Fruit fly (Drosophila melanogaster): ENCODE results near the gene CG4174.
A peak's percentile ranks its signal among the peaks of the same experiment; 100 is the strongest.

CG4174 gene

DNA sequence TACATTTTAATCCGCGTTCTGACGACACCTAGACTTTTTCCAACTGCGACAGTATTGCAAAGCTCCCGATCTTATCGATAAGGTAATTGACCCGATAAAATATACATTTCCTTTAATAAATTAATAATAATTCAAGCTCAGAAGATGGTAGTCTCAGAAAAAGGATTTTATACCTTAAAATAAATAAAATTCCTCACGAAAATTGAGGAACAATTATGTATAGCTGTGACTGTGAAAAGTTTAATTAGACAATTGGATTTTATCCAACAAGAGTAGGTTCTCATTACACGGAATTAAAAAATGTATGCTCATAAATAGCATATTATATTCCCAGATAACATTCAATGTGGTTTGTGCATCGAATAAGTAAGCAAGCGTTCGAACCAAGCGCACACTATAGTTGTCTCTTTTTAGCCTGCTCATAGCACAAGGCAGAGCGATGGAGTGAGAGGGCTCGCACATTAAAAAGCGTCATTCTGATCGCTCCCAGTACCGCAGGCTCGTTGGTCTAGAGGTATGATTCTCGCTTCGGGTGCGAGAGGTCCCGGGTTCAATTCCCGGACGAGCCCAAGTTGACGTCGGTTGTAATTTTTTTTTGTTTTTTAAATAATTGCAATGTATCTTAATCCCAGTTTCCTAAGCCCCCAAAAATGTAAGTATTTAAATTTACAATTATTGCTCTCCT lies at the start of gene CG4174, which contains the start of gene CG13380 (continued):
- no peak for TF ChIP-seq CG13894 (tag; optimal IDR thresholded peaks at IDR 0.05)
- no peak for TF ChIP-seq CG8478 (optimal IDR thresholded peaks at IDR 0.05)
- TF ChIP-seq cas (GFP tag; IDR thresholded peaks at IDR 0.05), result no peak
- TF ChIP-seq H2.0 (GFP tag; IDR thresholded peaks at IDR 0.05), result no peak
- no peak for TF ChIP-seq ems (GFP tag; optimal IDR thresholded peaks at IDR 0.05)
- no peak for TF ChIP-seq Hr78 (GFP tag; optimal IDR thresholded peaks at IDR 0.05)
- no peak for TF ChIP-seq Sox100B (GFP tag; optimal IDR thresholded peaks at IDR 0.05)
- no peak for TF ChIP-seq CG34376 (GFP tag; optimal IDR thresholded peaks at IDR 0.05)
- TF ChIP-seq onecut (GFP tag; IDR thresholded peaks at IDR 0.05), result no peak
- peak; percentile 92 for TF ChIP-seq CG42726 (GFP tag; IDR thresholded peaks at IDR 0.05; ENCODE audit: partially characterized antibody)
- TF ChIP-seq CG12942 (GFP tag; optimal IDR thresholded peaks at IDR 0.05), result no peak
- no peak for TF ChIP-seq CG3065 (GFP tag; optimal IDR thresholded peaks at IDR 0.05)
- no peak for TF ChIP-seq CG18011 (GFP tag; optimal IDR thresholded peaks at IDR 0.05)
- TF ChIP-seq C15 (GFP tag; IDR thresholded peaks at IDR 0.05), result no peak
- TF ChIP-seq CG9437 (GFP tag; optimal IDR thresholded peaks at IDR 0.05), result no peak
- TF ChIP-seq CG2116 (GFP tag; optimal IDR thresholded peaks at IDR 0.05), result no peak
- TF ChIP-seq Sry-δ (GFP tag; optimal IDR thresholded peaks at IDR 0.05), result peak; percentile 13
- peak; percentile 2 for TF ChIP-seq CG6254 (GFP tag; optimal IDR thresholded peaks at IDR 0.05)
- no peak for TF ChIP-seq CG14050 (GFP tag; IDR thresholded peaks at IDR 0.05)
- TF ChIP-seq cad (GFP tag; optimal IDR thresholded peaks at IDR 0.05), result peak; percentile 48
- no peak for TF ChIP-seq CG17385 (GFP tag; optimal IDR thresholded peaks at IDR 0.05)
- TF ChIP-seq tap (tag; optimal IDR thresholded peaks at IDR 0.05), result no peak
- no peak for TF ChIP-seq CG12104 (GFP tag; optimal IDR thresholded peaks at IDR 0.05)
- no peak for TF ChIP-seq Fer2 (tag; optimal IDR thresholded peaks at IDR 0.05)
- TF ChIP-seq Med (GFP tag), result no peak
- TF ChIP-seq CG7745 (tag; optimal IDR thresholded peaks at IDR 0.05), result no peak
- TF ChIP-seq cwo (GFP tag; optimal IDR thresholded peaks at IDR 0.05), result no peak
- TF ChIP-seq cg (GFP tag; optimal IDR thresholded peaks at IDR 0.05), result no peak
- no peak for TF ChIP-seq exex (tag; optimal IDR thresholded peaks at IDR 0.05)
- TF ChIP-seq dysf (GFP tag; IDR thresholded peaks at IDR 0.05), result 0 out of 3 replicates have a peak, but pooled peaks have one; percentile 13
- no peak for TF ChIP-seq grn (GFP tag; optimal IDR thresholded peaks at IDR 0.05)
- peak; percentile 21 for TF ChIP-seq nmo (GFP tag; optimal IDR thresholded peaks at IDR 0.05)
- no peak for TF ChIP-seq CG33557 (GFP tag; optimal IDR thresholded peaks at IDR 0.05)
- TF ChIP-seq Pdp1 (GFP tag; optimal IDR thresholded peaks at IDR 0.05), result no peak
- TF ChIP-seq Nf-YB (GFP tag; optimal IDR thresholded peaks at IDR 0.05), result no peak
- no peak for TF ChIP-seq eve (GFP tag; optimal IDR thresholded peaks at IDR 0.05)
- peak; percentile 35 for TF ChIP-seq pzg (GFP tag; optimal IDR thresholded peaks at IDR 0.05)
- TF ChIP-seq CG5180 (GFP tag; optimal IDR thresholded peaks at IDR 0.05), result no peak
- TF ChIP-seq abd-A (tag; optimal IDR thresholded peaks at IDR 0.05), result no peak
- peak; percentile 61 for TF ChIP-seq CG1603 (tag; optimal IDR thresholded peaks at IDR 0.05)
- TF ChIP-seq CG15514 (GFP tag; optimal IDR thresholded peaks at IDR 0.05), result no peak
- TF ChIP-seq CG7839 (tag; optimal IDR thresholded peaks at IDR 0.05), result no peak
- TF ChIP-seq Dip2 (GFP tag; IDR thresholded peaks at IDR 0.05), result no peak
- no peak for TF ChIP-seq CG32532 (GFP tag; IDR thresholded peaks at IDR 0.05)
- TF ChIP-seq CG33213 (GFP tag; optimal IDR thresholded peaks at IDR 0.05), result peak; percentile 44
- TF ChIP-seq schlank (tag; optimal IDR thresholded peaks at IDR 0.05), result no peak
- no peak for TF ChIP-seq CG3281 (GFP tag; optimal IDR thresholded peaks at IDR 0.05)
- TF ChIP-seq CG15073 (GFP tag; optimal IDR thresholded peaks at IDR 0.05), result no peak
- TF ChIP-seq luna (GFP tag; optimal IDR thresholded peaks at IDR 0.05), result no peak
- TF ChIP-seq Hmr (GFP tag; optimal IDR thresholded peaks at IDR 0.05), result no peak

All from whole organism, embryonic.